Worm (Caenorhabditis elegans): ENCODE data around the gene sri-65.

The sri-65 gene

ce11 chrV:16401519-16401918, 13.4 kb upstream of the sri-65 start, which contains the start of gene F13A7.14 (continued):
- TF ChIP-seq lin-13 (GFP tag; optimal IDR thresholded peaks at IDR 0.05) (peak; percentile 79), blmp-1 (tag; optimal IDR thresholded peaks at IDR 0.05; ENCODE audit: insufficient read depth) (peak; percentile 16), snpc-4 (tag; optimal IDR thresholded peaks at IDR 0.05) (no peak), sma-9 (GFP tag; optimal IDR thresholded peaks at IDR 0.05) (peak; percentile 94), sma-9 (tag; optimal IDR thresholded peaks at IDR 0.05) (no peak), C34F6.9 (tag; optimal IDR thresholded peaks at IDR 0.05) (peak; percentile 72), dmd-4 (tag; optimal IDR thresholded peaks at IDR 0.05) (no peak), lin-39 (tag; optimal IDR thresholded peaks at IDR 0.05) (no peak), nhr-6 (tag; optimal IDR thresholded peaks at IDR 0.05) (no peak), ama-1 (optimal IDR thresholded peaks at IDR 0.05) (no peak)

- TF ChIP-seq C34F6.9 (tag; optimal IDR thresholded peaks at IDR 0.05) (no peak), lin-13 (GFP tag; optimal IDR thresholded peaks at IDR 0.05) (no peak), ama-1 (optimal IDR thresholded peaks at IDR 0.05) (no peak), gmeb-1 (tag; optimal IDR thresholded peaks at IDR 0.05) (no peak), nhr-11 (tag; optimal IDR thresholded peaks at IDR 0.05) (no peak), mdl-1 (tag; optimal IDR thresholded peaks at IDR 0.05) (no peak), nhr-12 (tag; optimal IDR thresholded peaks at IDR 0.05) (no peak), zag-1 (tag; optimal IDR thresholded peaks at IDR 0.05) (no peak), ztf-11 (tag; optimal IDR thresholded peaks at IDR 0.05) (no peak), nhr-77 (tag; optimal IDR thresholded peaks at IDR 0.05) (no peak), R02D3.7 (tag; optimal IDR thresholded peaks at IDR 0.05) (no peak), nhr-6 (tag; optimal IDR thresholded peaks at IDR 0.05) (no peak), dmd-4 (tag; optimal IDR thresholded peaks at IDR 0.05) (no peak), fos-1 (tag; optimal IDR thresholded peaks at IDR 0.05) (no peak), nhr-129 (tag; optimal IDR thresholded peaks at IDR 0.05) (no peak)
Measured at ce11 chrV:16399388-16399787, 11.2 kb upstream of the sri-65 start, which contains the start of gene sre-36. Gene sre-36 (plus strand): TSS chrV:16399688.

DNA sequence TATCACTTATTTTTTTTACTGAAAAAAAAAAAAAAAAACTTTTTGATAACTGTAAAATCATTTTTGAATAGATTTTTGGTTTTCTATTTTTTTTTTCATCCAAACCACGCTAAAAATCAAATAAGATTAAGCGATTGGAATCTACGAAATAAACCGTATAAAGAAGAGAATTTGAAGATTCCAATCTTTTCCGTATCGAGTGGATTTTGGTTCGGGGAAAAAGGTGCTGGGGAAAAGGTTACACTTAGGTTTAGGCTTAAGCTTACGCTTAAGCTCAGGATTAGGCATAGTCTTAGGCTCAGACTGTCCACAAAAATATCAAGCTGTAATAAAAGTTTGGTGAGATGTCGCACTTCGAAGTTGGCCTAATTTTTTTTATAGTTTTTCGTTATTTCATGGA, 7.6 kb upstream of the sri-65 start, which contains the start of gene F13A7.12:
F13A7.12 (plus strand) TSS at position 301 of the 400 bp plus-strand sequence.
- TF ChIP-seq ztf-4 (tag; optimal IDR thresholded peaks at IDR 0.05) = no peak
- no peak for TF ChIP-seq nhr-10 (tag; optimal IDR thresholded peaks at IDR 0.05)
- TF ChIP-seq nhr-23 (tag; optimal IDR thresholded peaks at IDR 0.05) = no peak
- TF ChIP-seq ztf-1 (GFP tag; conservative IDR thresholded peaks at IDR 0.05) = no peak
- TF ChIP-seq ceh-82 (tag; optimal IDR thresholded peaks at IDR 0.05) = no peak
- TF ChIP-seq nhr-21 (tag; optimal IDR thresholded peaks at IDR 0.05) = no peak
- TF ChIP-seq ZK546.5 (tag; optimal IDR thresholded peaks at IDR 0.05) = no peak
- TF ChIP-seq mab-5 (tag; optimal IDR thresholded peaks at IDR 0.05) = no peak
- TF ChIP-seq nhr-11 (tag; optimal IDR thresholded peaks at IDR 0.05) = no peak

DNA sequence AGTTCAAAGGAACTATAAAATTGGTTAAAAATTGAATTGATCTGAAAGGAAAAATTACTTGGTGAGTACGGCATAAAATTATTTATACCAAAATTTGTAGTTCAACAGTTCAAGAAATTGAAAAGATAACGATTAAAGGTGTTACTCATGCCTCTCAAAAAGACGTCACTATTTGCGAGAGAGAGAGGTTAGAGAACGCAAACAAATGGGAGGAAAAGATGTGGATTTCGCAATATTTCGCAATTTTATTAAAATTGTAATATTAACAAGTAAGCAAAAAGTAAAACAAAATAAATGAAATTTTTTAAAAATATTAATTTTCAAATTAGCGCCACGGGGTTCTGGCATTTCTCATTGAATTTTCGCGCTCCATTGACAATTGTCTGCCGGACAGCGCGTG, 7.0 kb upstream of the sri-65 start, which contains the start of gene F13A7.11:
F13A7.11 (minus strand) TSS at position 174 of the 400 bp plus-strand sequence.
- TF ChIP-seq egl-27 (tag; optimal IDR thresholded peaks at IDR 0.05) = no peak
- TF ChIP-seq nhr-129 (tag; optimal IDR thresholded peaks at IDR 0.05) = peak; percentile 100
- no peak for TF ChIP-seq aly-2 (tag; optimal IDR thresholded peaks at IDR 0.05)
- TF ChIP-seq nhr-6 (tag; optimal IDR thresholded peaks at IDR 0.05) = no peak
- no peak for TF ChIP-seq Y55F3AM.14 (GFP tag; optimal IDR thresholded peaks at IDR 0.05)
- TF ChIP-seq alr-1 (tag; optimal IDR thresholded peaks at IDR 0.05) = no peak
- TF ChIP-seq crh-2 (tag; optimal IDR thresholded peaks at IDR 0.05) = peak; percentile 11
- TF ChIP-seq gmeb-1 (tag; optimal IDR thresholded peaks at IDR 0.05) = peak; percentile 37
- peak; percentile 24 for TF ChIP-seq sma-3 (GFP tag; optimal IDR thresholded peaks at IDR 0.05)
- peak; percentile 80 for TF ChIP-seq fos-1 (tag; optimal IDR thresholded peaks at IDR 0.05)
- TF ChIP-seq ceh-82 (tag; optimal IDR thresholded peaks at IDR 0.05) = no peak
- TF ChIP-seq unc-62 (GFP tag; optimal IDR thresholded peaks at IDR 0.05) = no peak
- TF ChIP-seq unc-55 (GFP tag; optimal IDR thresholded peaks at IDR 0.05) = peak; percentile 40
- no peak for TF ChIP-seq nhr-21 (tag; optimal IDR thresholded peaks at IDR 0.05)
- TF ChIP-seq snpc-4 (tag; optimal IDR thresholded peaks at IDR 0.05) = no peak
- TF ChIP-seq lsy-2 (tag; optimal IDR thresholded peaks at IDR 0.05) = no peak
- TF ChIP-seq sma-9 (GFP tag; optimal IDR thresholded peaks at IDR 0.05) = peak; percentile 67
- no peak for TF ChIP-seq sma-9 (tag; optimal IDR thresholded peaks at IDR 0.05)
- TF ChIP-seq C34F6.9 (tag; optimal IDR thresholded peaks at IDR 0.05) = peak; percentile 15
- no peak for TF ChIP-seq lin-11 (tag; optimal IDR thresholded peaks at IDR 0.05)
- TF ChIP-seq nhr-12 (tag; optimal IDR thresholded peaks at IDR 0.05) = no peak
- TF ChIP-seq skn-1 (tag; optimal IDR thresholded peaks at IDR 0.05) = no peak
- TF ChIP-seq nhr-23 (tag; optimal IDR thresholded peaks at IDR 0.05) = no peak
- TF ChIP-seq lin-39 (tag; optimal IDR thresholded peaks at IDR 0.05) = no peak
- TF ChIP-seq nhr-11 (tag; optimal IDR thresholded peaks at IDR 0.05) = no peak

Data from whole organism, L2 larva.